Worm (Caenorhabditis elegans): ENCODE measurements around the gene scl-18.

DNA sequence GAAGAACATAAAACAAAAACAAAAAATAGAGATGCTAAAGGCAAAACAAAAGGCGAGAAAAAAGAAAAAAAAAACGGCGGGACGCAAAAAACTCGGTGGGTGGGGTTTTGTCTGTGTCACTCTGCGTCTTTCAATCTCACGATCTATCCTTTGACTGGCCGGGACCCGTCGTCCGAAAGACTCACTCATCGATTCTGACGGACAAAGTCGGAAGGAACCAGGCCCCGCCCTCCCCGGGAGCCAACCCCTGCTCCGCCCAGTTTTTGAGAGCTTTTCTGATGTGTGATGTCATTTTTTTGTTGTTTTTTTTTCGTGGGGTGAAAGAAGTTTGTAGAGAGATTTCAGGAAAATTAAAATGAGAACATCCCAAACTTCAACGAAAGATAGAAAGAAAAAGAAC is 38.9 kb upstream of the scl-18 start:
- no peak for TF ChIP-seq daf-12 (tag; optimal IDR thresholded peaks at IDR 0.05)
- no peak for TF ChIP-seq unc-130 (GFP tag; optimal IDR thresholded peaks at IDR 0.05)
- no peak for TF ChIP-seq nhr-28 (tag; optimal IDR thresholded peaks at IDR 0.05)
- TF ChIP-seq F49E8.2 (tag; optimal IDR thresholded peaks at IDR 0.05; ENCODE audit: borderline replicate concordance), result no peak
- TF ChIP-seq daf-8 (GFP tag; IDR thresholded peaks at IDR 0.05), result no peak
- TF ChIP-seq dve-1 (tag; optimal IDR thresholded peaks at IDR 0.05; ENCODE audit: insufficient read depth), result no peak
- no peak for TF ChIP-seq F44E2.7 (GFP tag; IDR thresholded peaks at IDR 0.05)
- no peak for TF ChIP-seq ama-1 (optimal IDR thresholded peaks at IDR 0.05)
- TF ChIP-seq jun-1 (tag; optimal IDR thresholded peaks at IDR 0.05), result no peak
- no peak for TF ChIP-seq mdl-1 (tag; optimal IDR thresholded peaks at IDR 0.05)

All from whole organism, L4 larva.